Worm (Caenorhabditis elegans) whole organism, late embryonic: ENCODE measurements around the gene K12H4.6.

Experiments
- C08G9.2 ChIP-seq: sonication (generic microtip); optimal IDR thresholded peaks from 2 replicates; lab custom pipeline; 2016; ENCODE audit warnings: mild to moderate bottlenecking, missing genetic modification characterization, moderate library complexity, missing compliant biosample characterization
- C38D4.7 ChIP-seq: fragments of 200-800 bp; sonication (Bioruptor generic); optimal IDR thresholded peaks from 2 replicates; lab custom pipeline; 2018; ENCODE audit warnings: mild to moderate bottlenecking, missing genetic modification characterization, moderate library complexity, missing compliant biosample characterization
- F13H6.1 ChIP-seq: sonication (generic microtip); optimal IDR thresholded peaks from 2 replicates; lab custom pipeline; 2016; ENCODE audit warnings: missing genetic modification characterization, missing compliant biosample characterization
- K09A11.1 ChIP-seq: sonication (generic microtip); optimal IDR thresholded peaks from 2 replicates; lab custom pipeline; 2017; ENCODE audit warnings: antibody characterized with exemption, mild to moderate bottlenecking, missing genetic modification characterization, missing compliant biosample characterization; ENCODE audit not compliant: insufficient read depth
- T23F11.4 ChIP-seq: fragments of 200-800 bp; sonication (Bioruptor generic); optimal IDR thresholded peaks from 2 replicates; lab custom pipeline; 2018; ENCODE audit warnings: mild to moderate bottlenecking, missing genetic modification characterization, missing compliant biosample characterization
- ama-1 ChIP-seq: fragments of 150-350 bp; optimal IDR thresholded peaks from 2 replicates; lab custom pipeline; 2014
- ceh-14 ChIP-seq: sonication (generic microtip); optimal IDR thresholded peaks from 2 replicates; lab custom pipeline; 2016; ENCODE audit warnings: missing genotype, missing genetic modification characterization, missing compliant biosample characterization
- ceh-19 ChIP-seq: fragments of 200-800 bp; sonication (Bioruptor generic); optimal IDR thresholded peaks from 2 replicates; lab custom pipeline; 2018; ENCODE audit warnings: mild to moderate bottlenecking, missing genetic modification characterization, missing compliant biosample characterization
- ceh-24 ChIP-seq: sonication (generic microtip); optimal IDR thresholded peaks from 2 replicates; lab custom pipeline; 2016; ENCODE audit warnings: mild to moderate bottlenecking, missing genetic modification characterization, missing compliant biosample characterization
- ceh-34 ChIP-seq: sonication (generic microtip); optimal IDR thresholded peaks from 2 replicates; lab custom pipeline; 2016; ENCODE audit warnings: mild to moderate bottlenecking, missing genetic modification characterization, missing compliant biosample characterization
- ceh-45 ChIP-seq: fragments of 200-800 bp; sonication (Bioruptor generic); IDR thresholded peaks from 2 replicates; pipeline ENCODE4 v1.3.6; 2022; ENCODE audit warnings: missing genetic modification reagents, missing genetic modification characterization, missing compliant biosample characterization
- ceh-6 ChIP-seq: fragments of 200-800 bp; sonication (Bioruptor generic); optimal IDR thresholded peaks from 2 replicates; lab custom pipeline; 2018; ENCODE audit warnings: mild to moderate bottlenecking, missing genetic modification characterization, missing compliant biosample characterization
- ceh-9 ChIP-seq: sonication (generic microtip); optimal IDR thresholded peaks from 2 replicates; lab custom pipeline; 2016; ENCODE audit warnings: mild to moderate bottlenecking, missing genetic modification characterization, inconsistent platforms, missing compliant biosample characterization
- che-1 ChIP-seq: sonication (generic microtip); optimal IDR thresholded peaks from 2 replicates; lab custom pipeline; 2016; ENCODE audit warnings: mild to moderate bottlenecking, missing genetic modification characterization, missing compliant biosample characterization
- dmd-4 ChIP-seq: sonication (generic microtip); optimal IDR thresholded peaks from 2 replicates; lab custom pipeline; 2016; ENCODE audit warnings: borderline replicate concordance, missing genetic modification characterization, missing compliant biosample characterization
- dve-1 ChIP-seq: sonication (generic microtip); optimal IDR thresholded peaks from 2 replicates; lab custom pipeline; 2017; ENCODE audit warnings: antibody characterized with exemption, mild to moderate bottlenecking, missing genetic modification characterization, missing compliant biosample characterization
- elt-2 ChIP-seq: sonication (generic microtip); optimal IDR thresholded peaks from 2 replicates; lab custom pipeline; 2016; ENCODE audit warnings: missing genetic modification reagents, missing genetic modification characterization, missing compliant biosample characterization
- elt-4 ChIP-seq: sonication (generic microtip); optimal IDR thresholded peaks from 2 replicates; lab custom pipeline; 2016; ENCODE audit warnings: missing genetic modification characterization, missing compliant biosample characterization
- ets-4 ChIP-seq: sonication (generic microtip); optimal IDR thresholded peaks from 2 replicates; lab custom pipeline; 2016; ENCODE audit warnings: missing genetic modification characterization, missing compliant biosample characterization
- eyg-1 ChIP-seq: sonication (generic microtip); optimal IDR thresholded peaks from 2 replicates; lab custom pipeline; 2016; ENCODE audit warnings: missing genotype, missing genetic modification characterization, missing compliant biosample characterization
- fkh-10 ChIP-seq: fragments of 150-350 bp; optimal IDR thresholded peaks from 2 replicates; lab custom pipeline; 2014; ENCODE audit warnings: missing biosample characterization, missing genetic modification reagents, missing genetic modification characterization
- gmeb-2 ChIP-seq: sonication (generic microtip); optimal IDR thresholded peaks from 2 replicates; lab custom pipeline; 2016; ENCODE audit warnings: missing genetic modification characterization, inconsistent platforms, missing compliant biosample characterization
- hlh-15 ChIP-seq: sonication (generic microtip); optimal IDR thresholded peaks from 2 replicates; lab custom pipeline; 2016; ENCODE audit warnings: missing genetic modification characterization, missing compliant biosample characterization
- hlh-30 ChIP-seq: sonication (generic microtip); optimal IDR thresholded peaks from 2 replicates; lab custom pipeline; 2017; ENCODE audit warnings: antibody characterized with exemption, missing genetic modification characterization, missing compliant biosample characterization; ENCODE audit not compliant: insufficient read depth
- hlh-8 ChIP-seq: sonication (generic microtip); optimal IDR thresholded peaks from 2 replicates; lab custom pipeline; 2016; ENCODE audit warnings: missing genotype, missing genetic modification characterization, missing compliant biosample characterization
- lin-11 ChIP-seq: fragments of 200-800 bp; sonication (Bioruptor generic); optimal IDR thresholded peaks from 2 replicates; lab custom pipeline; 2018; ENCODE audit warnings: mild to moderate bottlenecking, missing genetic modification characterization, missing compliant biosample characterization
- madf-2 ChIP-seq: sonication (generic microtip); optimal IDR thresholded peaks from 2 replicates; lab custom pipeline; 2017; ENCODE audit warnings: missing genetic modification characterization, missing compliant biosample characterization
- nhr-11 ChIP-seq: fragments of 150-350 bp; optimal IDR thresholded peaks from 2 replicates; lab custom pipeline; 2014; ENCODE audit warnings: missing biosample characterization, missing genetic modification characterization
- nhr-232 ChIP-seq: sonication (generic microtip); optimal IDR thresholded peaks from 2 replicates; lab custom pipeline; 2016; ENCODE audit warnings: missing genetic modification characterization, missing compliant biosample characterization
- odd-2 ChIP-seq: sonication (generic microtip); optimal IDR thresholded peaks from 2 replicates; lab custom pipeline; 2017; ENCODE audit warnings: antibody characterized with exemption, mild to moderate bottlenecking, missing genetic modification characterization, missing compliant biosample characterization
- pag-3 ChIP-seq: sonication (generic microtip); optimal IDR thresholded peaks from 2 replicates; lab custom pipeline; 2016; ENCODE audit warnings: missing compliant biosample characterization, missing genetic modification characterization, borderline replicate concordance
- pat-9 ChIP-seq: fragments of 200-800 bp; sonication (Bioruptor generic); optimal IDR thresholded peaks from 2 replicates; lab custom pipeline; 2018; ENCODE audit warnings: mild to moderate bottlenecking, missing genetic modification characterization, moderate library complexity, missing compliant biosample characterization
- pax-1 ChIP-seq: fragments of 150-350 bp; optimal IDR thresholded peaks from 2 replicates; lab custom pipeline; 2014; ENCODE audit warnings: missing biosample characterization, missing genetic modification characterization
- pha-2 ChIP-seq: sonication (generic microtip); optimal IDR thresholded peaks from 2 replicates; lab custom pipeline; 2017; ENCODE audit warnings: mild to moderate bottlenecking, missing genetic modification characterization, missing compliant biosample characterization
- pha-4 ChIP-seq: fragments of 150-350 bp; optimal IDR thresholded peaks from 2 replicates; lab custom pipeline; 2018; ENCODE audit warnings: missing biosample characterization, missing genetic modification reagents, missing genetic modification characterization
- pqm-1 ChIP-seq: sonication (generic microtip); optimal IDR thresholded peaks from 2 replicates; lab custom pipeline; 2016; ENCODE audit warnings: missing genetic modification characterization, missing compliant biosample characterization
- pros-1 ChIP-seq: fragments of 150-350 bp; optimal IDR thresholded peaks from 2 replicates; lab custom pipeline; 2014; ENCODE audit warnings: missing biosample characterization, missing genetic modification reagents, missing genetic modification characterization
- sox-2 ChIP-seq: fragments of 200-800 bp; sonication (Bioruptor generic); IDR thresholded peaks from 2 replicates; pipeline ENCODE4 v1.3.6; 2022; ENCODE audit warnings: missing genetic modification reagents, missing genetic modification characterization, missing compliant biosample characterization
- sox-4 ChIP-seq: sonication (generic microtip); optimal IDR thresholded peaks from 2 replicates; lab custom pipeline; 2017; ENCODE audit warnings: mild to moderate bottlenecking, missing genetic modification characterization, inconsistent platforms, missing compliant biosample characterization
- syd-9 ChIP-seq: sonication (generic microtip); optimal IDR thresholded peaks from 2 replicates; lab custom pipeline; 2016; ENCODE audit warnings: mild to moderate bottlenecking, missing genetic modification characterization, moderate library complexity, missing compliant biosample characterization
- tbx-2 ChIP-seq: sonication (generic microtip); optimal IDR thresholded peaks from 2 replicates; lab custom pipeline; 2016; ENCODE audit warnings: missing genetic modification characterization, missing compliant biosample characterization
- ttx-3 ChIP-seq: sonication (generic microtip); optimal IDR thresholded peaks from 2 replicates; lab custom pipeline; 2016; ENCODE audit warnings: missing genetic modification reagents, missing genetic modification characterization, missing compliant biosample characterization
- unc-42 ChIP-seq: sonication (generic microtip); optimal IDR thresholded peaks from 2 replicates; lab custom pipeline; 2016; ENCODE audit warnings: missing genotype, missing genetic modification characterization, missing compliant biosample characterization
- unc-55 ChIP-seq: sonication (generic microtip); optimal IDR thresholded peaks from 2 replicates; lab custom pipeline; 2017; ENCODE audit warnings: missing biosample characterization, missing genetic modification reagents, missing genetic modification characterization
- unc-86 ChIP-seq: sonication (generic microtip); optimal IDR thresholded peaks from 2 replicates; lab custom pipeline; 2016; ENCODE audit warnings: missing genetic modification characterization, missing compliant biosample characterization
- zip-5 ChIP-seq: sonication (generic microtip); optimal IDR thresholded peaks from 2 replicates; lab custom pipeline; 2016; ENCODE audit warnings: missing genetic modification characterization, missing compliant biosample characterization
- ztf-16 ChIP-seq: sonication (generic microtip); optimal IDR thresholded peaks from 2 replicates; lab custom pipeline; 2017; ENCODE audit warnings: missing genetic modification characterization, missing compliant biosample characterization

The K12H4.6 gene

DNA sequence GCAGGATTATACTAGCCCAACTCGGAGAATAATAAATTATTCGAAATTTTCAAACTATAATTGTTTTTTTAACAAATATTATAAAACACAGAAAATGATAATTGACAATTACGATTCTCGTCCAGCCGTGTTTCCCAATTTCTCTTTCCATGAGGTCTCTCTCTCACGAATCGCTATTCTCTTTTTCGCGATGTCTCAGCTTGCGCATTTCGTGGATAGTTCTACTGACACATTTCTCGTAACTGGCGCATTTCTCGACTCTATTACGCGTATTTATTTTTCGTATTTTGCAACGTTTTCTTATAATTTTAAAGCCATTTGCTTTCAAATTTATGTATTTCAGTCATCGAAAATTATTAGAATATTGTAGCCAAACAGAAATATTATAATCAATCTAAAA is 1.1 kb upstream of the K12H4.6 start (continued):
- TF ChIP-seq pax-1 (tag; lab: Kevin White, UChicago) (peak; percentile 85), fkh-10 (peak; percentile 42), ztf-16 (peak; percentile 100), unc-86 (tag; lab: Kevin White, UChicago) (peak; percentile 100), ceh-14 (tag; lab: Kevin White, UChicago) (peak; percentile 100), ttx-3 (tag; lab: Kevin White, UChicago) (peak; percentile 100), pha-4 (tag; lab: Kevin White, UChicago) (no peak), syd-9 (tag; lab: Kevin White, UChicago) (peak; percentile 100), pag-3 (tag; lab: Kevin White, UChicago) (peak; percentile 100), pros-1 (tag; lab: Kevin White, UChicago) (peak; percentile 53), odd-2 (tag; lab: Kevin White, UChicago) (no peak), nhr-11 (tag; lab: Kevin White, UChicago) (no peak), ama-1 (lab: Kevin White, UChicago) (no peak), pha-2 (peak; percentile 98), sox-4 (tag; lab: Kevin White, UChicago) (peak; percentile 99), ceh-24 (tag; lab: Kevin White, UChicago) (peak; percentile 98), ceh-34 (tag; lab: Kevin White, UChicago) (peak; percentile 100), hlh-8 (tag; lab: Kevin White, UChicago) (peak; percentile 100), pat-9 (peak; percentile 99), lin-11 (peak; percentile 96), ceh-19 (GFP tag; lab: Kevin White, UChicago) (peak; percentile 100), dmd-4 (tag; lab: Kevin White, UChicago) (peak; percentile 100), madf-2 (peak; percentile 100), ceh-6 (GFP tag; lab: Kevin White, UChicago) (peak; percentile 98), gmeb-2 (tag; lab: Kevin White, UChicago) (peak; percentile 99), pqm-1 (tag; lab: Kevin White, UChicago) (peak; percentile 100), C08G9.2 (peak; percentile 100), unc-42 (peak; percentile 100), elt-2 (tag; lab: Kevin White, UChicago) (peak; percentile 100), nhr-232 (peak; percentile 96), F13H6.1 (peak; percentile 100), tbx-2 (tag; lab: Kevin White, UChicago) (peak; percentile 100), ets-4 (peak; percentile 100), dve-1 (tag; lab: Kevin White, UChicago) (peak; percentile 98), elt-4 (peak; percentile 100), T23F11.4 (GFP tag; lab: Kevin White, UChicago) (peak; percentile 99)

ce11 chrIII:8037941-8038340 is 4.7 kb downstream of the K12H4.6 start, which contains the start of gene dpf-6:
dpf-6 (plus strand) TSS chrIII:8038241.
- TF ChIP-seq pros-1 (tag; lab: Kevin White, UChicago) (no peak), unc-55 (GFP tag; lab: Kevin White, UChicago) (no peak), syd-9 (tag; lab: Kevin White, UChicago) (no peak), ceh-45 (GFP tag; lab: Robert Waterston, UW) (no peak), eyg-1 (no peak), K09A11.1 (tag; lab: Kevin White, UChicago) (no peak), tbx-2 (tag; lab: Kevin White, UChicago) (no peak), ztf-16 (no peak), hlh-30 (tag; lab: Kevin White, UChicago) (no peak), C38D4.7 (GFP tag; lab: Kevin White, UChicago) (no peak), hlh-15 (tag; lab: Kevin White, UChicago) (no peak), ceh-14 (tag; lab: Kevin White, UChicago) (no peak), sox-2 (GFP tag; lab: Robert Waterston, UW) (no peak), ceh-9 (tag; lab: Kevin White, UChicago) (no peak), zip-5 (no peak), dve-1 (tag; lab: Kevin White, UChicago) (no peak), che-1 (no peak)
